Fruit fly (Drosophila melanogaster): ENCODE data around the gene gNacalpha.

Gene gNacalpha

dm6 chr2L:1063695-1064094, 26.6 kb downstream of the gNacalpha start:
- TF ChIP-seq CG8478 (optimal IDR thresholded peaks at IDR 0.05) = no peak

- TF ChIP-seq CG8478 (optimal IDR thresholded peaks at IDR 0.05) (no peak), CTCF (optimal IDR thresholded peaks at IDR 0.05) (no peak)
Measured at dm6 chr2L:1064544-1064943, 27.5 kb downstream of the gNacalpha start.

dm6 chr2L:1065038-1065437, 28.0 kb downstream of the gNacalpha start:
- TF ChIP-seq CG8478 (optimal IDR thresholded peaks at IDR 0.05) (no peak), CTCF (optimal IDR thresholded peaks at IDR 0.05) (no peak)

- TF ChIP-seq CG8478 (optimal IDR thresholded peaks at IDR 0.05) = no peak
- TF ChIP-seq CTCF (optimal IDR thresholded peaks at IDR 0.05) = no peak
Measured at dm6 chr2L:1066330-1066729, 29.3 kb downstream of the gNacalpha start.

- TF ChIP-seq CTCF (optimal IDR thresholded peaks at IDR 0.05) (no peak), CG8478 (optimal IDR thresholded peaks at IDR 0.05) (no peak)
Measured at dm6 chr2L:1068004-1068403, 31.0 kb downstream of the gNacalpha start.

- no peak for TF ChIP-seq CG8478 (optimal IDR thresholded peaks at IDR 0.05)
Measured at dm6 chr2L:1068517-1069107, 31.6 kb downstream of the gNacalpha start.

dm6 chr2L:1069475-1069874, 32.4 kb downstream of the gNacalpha start:
- TF ChIP-seq CTCF (optimal IDR thresholded peaks at IDR 0.05) (no peak), CG8478 (optimal IDR thresholded peaks at IDR 0.05) (no peak)

dm6 chr2L:1070332-1070731, 33.3 kb downstream of the gNacalpha start:
- no peak for TF ChIP-seq CTCF (optimal IDR thresholded peaks at IDR 0.05)
- TF ChIP-seq CG8478 (optimal IDR thresholded peaks at IDR 0.05) = no peak

dm6 chr2L:1070941-1071340, 33.9 kb downstream of the gNacalpha start:
- TF ChIP-seq CTCF (optimal IDR thresholded peaks at IDR 0.05) = no peak
- no peak for TF ChIP-seq CG8478 (optimal IDR thresholded peaks at IDR 0.05)

- TF ChIP-seq CG8478 (optimal IDR thresholded peaks at IDR 0.05) = no peak
- no peak for TF ChIP-seq CTCF (optimal IDR thresholded peaks at IDR 0.05)
Measured at dm6 chr2L:1072184-1072583, 35.1 kb downstream of the gNacalpha start.

- TF ChIP-seq CG8478 (optimal IDR thresholded peaks at IDR 0.05) (no peak), CTCF (optimal IDR thresholded peaks at IDR 0.05) (no peak)
Measured at dm6 chr2L:1073530-1073929, 36.5 kb downstream of the gNacalpha start.

dm6 chr2L:1074180-1074864, 37.3 kb downstream of the gNacalpha start:
- TF ChIP-seq CG8478 (optimal IDR thresholded peaks at IDR 0.05) = no peak
- no peak for TF ChIP-seq CTCF (optimal IDR thresholded peaks at IDR 0.05)

- no peak for TF ChIP-seq CG8478 (optimal IDR thresholded peaks at IDR 0.05)
- TF ChIP-seq CTCF (optimal IDR thresholded peaks at IDR 0.05) = no peak
Measured at dm6 chr2L:1075753-1076152, 38.7 kb downstream of the gNacalpha start.

dm6 chr2L:1077053-1077452, 40.0 kb downstream of the gNacalpha start:
- TF ChIP-seq CG8478 (optimal IDR thresholded peaks at IDR 0.05) (no peak), CTCF (optimal IDR thresholded peaks at IDR 0.05) (no peak)

dm6 chr2L:1077469-1077993, 40.5 kb downstream of the gNacalpha start, which contains the start of the genes S and ast:
S (minus strand) TSS chr2L:1077815.
ast (plus strand) TSS chr2L:1077948.
- peak; percentile 45 to 52 for TF ChIP-seq CTCF (optimal IDR thresholded peaks at IDR 0.05)
- no peak for TF ChIP-seq CG8478 (optimal IDR thresholded peaks at IDR 0.05)

- TF ChIP-seq CG8478 (optimal IDR thresholded peaks at IDR 0.05) (no peak), CTCF (optimal IDR thresholded peaks at IDR 0.05) (no peak)
Measured at dm6 chr2L:1080802-1081464, 43.9 kb downstream of the gNacalpha start, which contains the start of gene Atg4a. Atg4a (plus strand) TSS chr2L:1080911.
